Worm (Caenorhabditis elegans) whole organism, young adult: ENCODE measurements around the gene egli-1.

Experiments used
- Y56A3A.18 ChIP-seq: fragments of 200-800 bp; sonication (Bioruptor generic); IDR thresholded peaks from 2 replicates; pipeline ENCODE4 v1.3.6; 2022; ENCODE audit warnings: missing genetic modification reagents, missing genetic modification characterization, missing compliant biosample characterization
- ama-1 ChIP-seq, 3 experiments: fragments of 150-350 bp in 1 of 3; sonication (generic microtip) in 2 of 3; optimal IDR thresholded peaks; 2 replicates each; lab custom pipeline; 2014 to 2018; ENCODE audit warnings: missing biosample characterization in 2 of 3, missing genetic modification characterization in 2 of 3, missing genetic modification reagents in 2 of 3
- cebp-1 ChIP-seq, 2 experiments: fragments of 200-800 bp in 1 of 2; sonication (Bioruptor generic) in 1 of 2; sonication (generic microtip) in 1 of 2; IDR thresholded peaks in 1 of 2; optimal IDR thresholded peaks in 1 of 2; 2 replicates each; pipeline versions ENCODE4 v1.3.6 to Lab custom; 2017 to 2022; ENCODE audit warnings: missing compliant biosample characterization in 2 of 2, missing genetic modification characterization in 2 of 2, mild to moderate bottlenecking in 1 of 2, missing genetic modification reagents in 1 of 2, moderate library complexity in 1 of 2
- ceh-58 ChIP-seq: fragments of 200-800 bp; sonication (Bioruptor generic); IDR thresholded peaks from 2 replicates; pipeline ENCODE4 v1.3.6; 2022; ENCODE audit warnings: missing genetic modification characterization, missing compliant biosample characterization
- chd-7 ChIP-seq: sonication (generic microtip); optimal IDR thresholded peaks from 2 replicates; lab custom pipeline; 2016; ENCODE audit warnings: mild to moderate bottlenecking, missing genetic modification characterization, moderate library complexity, missing compliant biosample characterization
- mes-4 ChIP-seq: sonication (generic microtip); optimal IDR thresholded peaks from 2 replicates; lab custom pipeline; 2016; ENCODE audit warnings: missing genotype, missing genetic modification characterization, missing compliant biosample characterization
- pha-4 ChIP-seq: fragments of 150-350 bp; sonication (generic microtip); optimal IDR thresholded peaks from 2 replicates; lab custom pipeline; 2014; ENCODE audit warnings: missing biosample characterization, missing genetic modification reagents, missing genetic modification characterization
- unc-130 ChIP-seq: sonication (generic microtip); optimal IDR thresholded peaks from 2 replicates; lab custom pipeline; 2016; ENCODE audit warnings: missing genetic modification reagents, missing genetic modification characterization, missing compliant biosample characterization
- unc-62 ChIP-seq: fragments of 150-350 bp; optimal IDR thresholded peaks from 2 replicates; lab custom pipeline; 2014; ENCODE audit warnings: missing biosample characterization, missing genetic modification reagents, missing genetic modification characterization
- ztf-28 ChIP-seq: fragments of 200-800 bp; sonication (Bioruptor generic); IDR thresholded peaks from 2 replicates; pipeline ENCODE4 v1.3.6; 2022; ENCODE audit warnings: missing genetic modification reagents, missing genetic modification characterization, missing compliant biosample characterization
- ztf-3 ChIP-seq: fragments of 200-800 bp; sonication (Bioruptor generic); optimal IDR thresholded peaks from 2 replicates; lab custom pipeline; 2018; ENCODE audit warnings: mild to moderate bottlenecking, missing genetic modification characterization, missing compliant biosample characterization

DNA sequence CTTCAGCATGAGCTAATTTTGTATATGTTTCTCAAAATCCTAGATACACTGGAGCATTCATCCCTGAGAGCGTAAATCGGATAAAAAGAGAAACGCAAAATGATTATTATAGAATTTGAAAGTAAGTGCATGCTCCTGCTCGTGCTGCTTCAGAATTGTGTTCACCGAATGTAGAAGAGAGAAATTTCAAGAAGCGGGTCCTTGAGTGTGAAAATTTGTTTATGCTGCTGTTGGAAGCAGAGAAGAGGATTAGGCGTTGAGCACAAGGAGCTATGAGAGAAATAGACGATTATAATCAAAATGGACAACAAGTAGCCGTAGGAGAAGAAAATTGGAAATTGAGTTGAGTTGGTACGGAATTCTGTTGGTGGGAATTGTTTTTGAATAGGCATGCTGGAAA, 12.1 kb upstream of the egli-1 start:
- TF ChIP-seq ztf-3 (no peak), ama-1 (optimal IDR thresholded peaks at IDR 0.05; lab: Kevin White, UChicago) (no peak), ama-1 (GFP tag; optimal IDR thresholded peaks at IDR 0.05; lab: Kevin White, UChicago) (no peak), chd-7 (tag; lab: Kevin White, UChicago) (no peak), cebp-1 (GFP tag; IDR thresholded peaks at IDR 0.05; lab: Robert Waterston, UW) (no peak), cebp-1 (tag; optimal IDR thresholded peaks at IDR 0.05; lab: Kevin White, UChicago) (no peak), unc-130 (GFP tag; lab: Kevin White, UChicago) (no peak), pha-4 (tag; lab: Kevin White, UChicago) (no peak), unc-62 (GFP tag; lab: Kevin White, UChicago) (no peak), ceh-58 (no peak), ztf-28 (GFP tag; lab: Robert Waterston, UW) (no peak), Y56A3A.18 (no peak), mes-4 (tag; lab: Kevin White, UChicago) (no peak)
